Worm (Caenorhabditis elegans) whole organism, L1 larva: ENCODE measurements around the gene idpc-4.

ENCODE experiments used
- ces-1 ChIP-seq: fragments of 150-350 bp; optimal IDR thresholded peaks from 2 replicates; lab custom pipeline; 2014; ENCODE audit warnings: missing biosample characterization, missing genetic modification reagents, missing genetic modification characterization
- elt-2 ChIP-seq: sonication (generic microtip); optimal IDR thresholded peaks from 2 replicates; lab custom pipeline; 2016; ENCODE audit warnings: missing genetic modification characterization, mild to moderate bottlenecking, inconsistent platforms, missing compliant biosample characterization, missing genetic modification reagents
- elt-3 ChIP-seq, 6 experiments: fragments of 150-350 bp in 1 of 6; sonication (generic microtip); optimal IDR thresholded peaks; 2 replicates each; lab custom pipeline; 2017 to 2018; ENCODE audit warnings: missing biosample characterization in 6 of 6, missing genetic modification characterization in 6 of 6, inconsistent platforms in 1 of 6
- lin-15B ChIP-seq: fragments of 150-350 bp; sonication (generic microtip); optimal IDR thresholded peaks from 3 replicates; lab custom pipeline; 2014; ENCODE audit warnings: missing biosample characterization, missing genetic modification characterization
- lsy-2 ChIP-seq, 2 experiments: fragments of 150-350 bp; optimal IDR thresholded peaks; 2 replicates each; lab custom pipeline; 2014; ENCODE audit warnings: missing biosample characterization in 2 of 2, missing genetic modification characterization in 2 of 2
- mab-9 ChIP-seq: fragments of 200-800 bp; sonication (Bioruptor generic); IDR thresholded peaks from 2 replicates; pipeline ENCODE4 v1.3.6; 2022; ENCODE audit warnings: missing genetic modification reagents, missing genetic modification characterization, missing compliant biosample characterization
- nhr-237 ChIP-seq: fragments of 150-350 bp; optimal IDR thresholded peaks from 2 replicates; lab custom pipeline; 2014; ENCODE audit warnings: missing biosample characterization, missing genetic modification characterization
- pqm-1 ChIP-seq: sonication (generic microtip); optimal IDR thresholded peaks from 3 replicates; lab custom pipeline; 2017; ENCODE audit warnings: missing biosample characterization, missing genetic modification characterization
- snpc-4 ChIP-seq: fragments of 150-350 bp; optimal IDR thresholded peaks from 2 replicates; lab custom pipeline; 2014; ENCODE audit warnings: missing biosample characterization, missing genetic modification characterization
- unc-130 ChIP-seq: fragments of 150-350 bp; optimal IDR thresholded peaks from 2 replicates; lab custom pipeline; 2017; ENCODE audit warnings: missing biosample characterization, missing genetic modification characterization, inconsistent platforms
- unc-62 ChIP-seq: fragments of 150-350 bp; optimal IDR thresholded peaks from 2 replicates; lab custom pipeline; 2014; ENCODE audit warnings: missing biosample characterization, missing genetic modification reagents, missing genetic modification characterization
- xbp-1 ChIP-seq: sonication (generic microtip); optimal IDR thresholded peaks from 2 replicates; lab custom pipeline; 2016; ENCODE audit warnings: missing genetic modification characterization, missing compliant biosample characterization
- ztf-11 ChIP-seq, 2 experiments: sonication (generic microtip); optimal IDR thresholded peaks; 2 replicates each; lab custom pipeline; 2016 to 2017; ENCODE audit warnings: missing genetic modification characterization in 2 of 2, missing biosample characterization in 1 of 2, missing compliant biosample characterization in 1 of 2

ce11 chrV:9588574-9588973 is 36.6 kb upstream of the idpc-4 start:
- no peak for TF ChIP-seq elt-2
- TF ChIP-seq ztf-11 (tag; optimal IDR thresholded peaks at IDR 0.05; lab: Kevin White, UChicago): no peak
- no peak for TF ChIP-seq lsy-2 (tag; optimal IDR thresholded peaks at IDR 0.05; lab: Kevin White, UChicago)
- no peak for TF ChIP-seq unc-62 (GFP tag; lab: Kevin White, UChicago)
- no peak for TF ChIP-seq ces-1 (GFP tag; lab: Kevin White, UChicago)
- no peak for TF ChIP-seq lin-15B (tag; lab: Kevin White, UChicago)
- TF ChIP-seq snpc-4 (tag; lab: Kevin White, UChicago): no peak
- no peak for TF ChIP-seq pqm-1 (tag; lab: Kevin White, UChicago)
- no peak for TF ChIP-seq xbp-1 (tag; lab: Kevin White, UChicago)
- peak in 2 of 6 experiments; percentile 40 to 41 for TF ChIP-seq elt-3 (tag; optimal IDR thresholded peaks at IDR 0.05; lab: Kevin White, UChicago)
- no peak for TF ChIP-seq nhr-237 (tag; lab: Kevin White, UChicago)
- no peak for TF ChIP-seq mab-9 (GFP tag; lab: Robert Waterston, UW)
- TF ChIP-seq unc-130 (tag; lab: Kevin White, UChicago): no peak
